Fruit fly (Drosophila melanogaster) whole organism, embryonic: ENCODE data around the gene CG14650.

Experiments
- Ada2b ChIP-seq: fragments of 200-800 bp; sonication (Bioruptor generic); IDR thresholded peaks from 2 replicates; pipeline ENCODE4 v1.3.6; 2022; ENCODE audit warnings: missing biosample characterization, missing genetic modification characterization
- Adf1 ChIP-seq: fragments of 200-800 bp; sonication (Bioruptor generic); IDR thresholded peaks from 2 replicates; pipeline ENCODE4 v1.3.6; 2022; ENCODE audit warnings: missing biosample characterization, missing genetic modification characterization
- BEAF-32 ChIP-seq: fragments of 200-800 bp; sonication (Bioruptor generic); optimal IDR thresholded peaks from 3 replicates; lab custom pipeline; 2017; ENCODE audit warnings: missing biosample characterization, missing genetic modification characterization, mild to moderate bottlenecking, moderate library complexity, missing genetic modification reagents
- CG11456 ChIP-seq: fragments of 200-800 bp; sonication (Bioruptor generic); IDR thresholded peaks from 3 replicates; pipeline ENCODE4 v1.3.6; 2022; ENCODE audit warnings: missing biosample characterization, missing genetic modification characterization
- CG11723 ChIP-seq: fragments of 200-800 bp; sonication (Bioruptor generic); optimal IDR thresholded peaks from 2 replicates; lab custom pipeline; 2017; ENCODE audit warnings: missing biosample characterization, mild to moderate bottlenecking, missing genetic modification characterization
- CG12299 ChIP-seq: fragments of 200-800 bp; sonication (Bioruptor generic); optimal IDR thresholded peaks from 2 replicates; lab custom pipeline; 2018; ENCODE audit warnings: missing biosample characterization, mild to moderate bottlenecking, missing genetic modification characterization
- CG12391 ChIP-seq: fragments of 200-800 bp; sonication (Bioruptor generic); optimal IDR thresholded peaks from 3 replicates; lab custom pipeline; 2018; ENCODE audit warnings: missing biosample characterization, mild to moderate bottlenecking, missing genetic modification characterization, moderate library complexity
- CG14860 ChIP-seq: fragments of 200-800 bp; sonication (Bioruptor generic); IDR thresholded peaks from 3 replicates; pipeline ENCODE4 v1.3.6; 2022; ENCODE audit warnings: missing biosample characterization, missing genetic modification characterization; ENCODE audit not compliant: partially characterized antibody
- CG1602 ChIP-seq: fragments of 200-800 bp; sonication (Bioruptor generic); optimal IDR thresholded peaks from 3 replicates; lab custom pipeline; 2016; ENCODE audit warnings: missing biosample characterization, missing genetic modification characterization
- CG17359 ChIP-seq: fragments of 200-800 bp; sonication (Bioruptor generic); optimal IDR thresholded peaks from 3 replicates; lab custom pipeline; 2018; ENCODE audit warnings: missing biosample characterization, mild to moderate bottlenecking, missing genetic modification characterization, moderate library complexity
- CG2199 ChIP-seq: fragments of 200-800 bp; sonication (Bioruptor generic); IDR thresholded peaks from 3 replicates; pipeline ENCODE4 v1.3.6; 2022; ENCODE audit warnings: missing biosample characterization, missing genetic modification characterization
- CG3065 ChIP-seq: fragments of 200-800 bp; sonication (Bioruptor generic); optimal IDR thresholded peaks from 2 replicates; lab custom pipeline; 2016; ENCODE audit warnings: missing biosample characterization, missing genetic modification characterization
- CG3163 ChIP-seq: fragments of 200-800 bp; sonication (Bioruptor generic); optimal IDR thresholded peaks from 3 replicates; lab custom pipeline; 2016; ENCODE audit warnings: missing biosample characterization, missing genetic modification characterization
- CG34224 ChIP-seq: fragments of 200-800 bp; sonication (Bioruptor generic); IDR thresholded peaks from 3 replicates; pipeline ENCODE4 v1.3.6; 2022; ENCODE audit warnings: missing biosample characterization, missing genetic modification characterization; ENCODE audit not compliant: partially characterized antibody
- CG34422 ChIP-seq: fragments of 200-800 bp; sonication (Bioruptor generic); IDR thresholded peaks from 3 replicates; pipeline ENCODE4 v1.3.6; 2022; ENCODE audit warnings: missing biosample characterization, missing genetic modification characterization
- CG4617 ChIP-seq: fragments of 200-800 bp; sonication (Bioruptor generic); optimal IDR thresholded peaks from 3 replicates; lab custom pipeline; 2016; ENCODE audit warnings: missing biosample characterization, missing genetic modification characterization, borderline replicate concordance
- CG7271 ChIP-seq: fragments of 200-800 bp; sonication (Bioruptor generic); optimal IDR thresholded peaks from 2 replicates; lab custom pipeline; 2018; ENCODE audit warnings: missing biosample characterization, mild to moderate bottlenecking, missing genetic modification characterization, moderate library complexity
- CoRest ChIP-seq: fragments of 200-800 bp; sonication (Bioruptor generic); optimal IDR thresholded peaks from 3 replicates; lab custom pipeline; 2018; ENCODE audit warnings: missing biosample characterization, mild to moderate bottlenecking, missing genetic modification characterization, moderate library complexity
- Dek ChIP-seq: fragments of 200-800 bp; sonication (Bioruptor generic); optimal IDR thresholded peaks from 3 replicates; lab custom pipeline; 2019; ENCODE audit warnings: missing biosample characterization, mild to moderate bottlenecking, missing genetic modification characterization, moderate library complexity
- Eip74EF ChIP-seq, 2 experiments: fragments of 200-800 bp in 1 of 2; fragments of >200 bp in 1 of 2; sonication (Bioruptor generic) in 1 of 2; optimal IDR thresholded peaks; 2 replicates each; lab custom pipeline; 2017 to 2019; ENCODE audit warnings: missing biosample characterization in 2 of 2, missing genetic modification characterization in 2 of 2, mild to moderate bottlenecking in 1 of 2, moderate library complexity in 1 of 2
- Ets65A ChIP-seq: fragments of 200-800 bp; sonication (Bioruptor generic); peaks from one replicate; lab custom pipeline; 2016; ENCODE audit warnings: missing biosample characterization, missing genetic modification characterization
- H15 ChIP-seq: fragments of 200-800 bp; sonication (Bioruptor generic); IDR thresholded peaks from 3 replicates; pipeline ENCODE4 v1.3.6; 2022; ENCODE audit warnings: missing biosample characterization, missing genetic modification characterization
- Hand ChIP-seq: fragments of 200-800 bp; sonication (Bioruptor generic); optimal IDR thresholded peaks from 2 replicates; lab custom pipeline; 2017; ENCODE audit warnings: mild to moderate bottlenecking, missing biosample characterization, missing genetic modification reagents, missing genetic modification characterization
- NC2α ChIP-seq: fragments of 200-800 bp; sonication (Bioruptor generic); optimal IDR thresholded peaks from 2 replicates; lab custom pipeline; 2016; ENCODE audit warnings: missing biosample characterization, missing genetic modification characterization
- Rfx ChIP-seq: fragments of 200-800 bp; sonication (Bioruptor generic); IDR thresholded peaks from 2 replicates; pipeline ENCODE4 v1.3.6; 2022; ENCODE audit warnings: missing biosample characterization, missing genetic modification characterization
- Vsx1 ChIP-seq: fragments of 200-800 bp; sonication (Bioruptor generic); optimal IDR thresholded peaks from 2 replicates; lab custom pipeline; 2017; ENCODE audit warnings: missing biosample characterization, mild to moderate bottlenecking, missing genetic modification characterization, missing genetic modification reagents
- ato ChIP-seq: fragments of 200-800 bp; sonication (Bioruptor generic); IDR thresholded peaks from 2 replicates; pipeline ENCODE4 v1.3.6; 2022; ENCODE audit warnings: missing biosample characterization, missing genetic modification characterization; ENCODE audit not compliant: partially characterized antibody
- caup ChIP-seq: fragments of 200-800 bp; sonication (Bioruptor generic); optimal IDR thresholded peaks from 3 replicates; lab custom pipeline; 2017; ENCODE audit warnings: missing biosample characterization, mild to moderate bottlenecking, missing genetic modification characterization, moderate library complexity; ENCODE audit not compliant: severe bottlenecking
- chif ChIP-seq, 2 experiments: fragments of 200-800 bp; sonication (Bioruptor generic); optimal IDR thresholded peaks; 3 replicates each; lab custom pipeline; 2016; ENCODE audit warnings: missing biosample characterization in 2 of 2, missing genetic modification characterization in 2 of 2
- ci ChIP-seq: fragments of 200-800 bp; sonication (Bioruptor generic); IDR thresholded peaks from 3 replicates; pipeline ENCODE4 v1.3.6; 2022; ENCODE audit warnings: missing biosample characterization, missing genetic modification characterization
- crol ChIP-seq: fragments of 200-800 bp; sonication (Bioruptor generic); IDR thresholded peaks from 2 replicates; pipeline ENCODE4 v1.3.6; 2022; ENCODE audit warnings: missing biosample characterization, missing genetic modification characterization
- dan ChIP-seq: fragments of 200-800 bp; sonication (Bioruptor generic); IDR thresholded peaks from 2 replicates; pipeline ENCODE4 v1.3.6; 2022; ENCODE audit warnings: missing biosample characterization, missing genetic modification characterization
- dpn ChIP-seq, 2 experiments: fragments of 200-800 bp; sonication (Bioruptor generic); optimal IDR thresholded peaks; 3 replicates each; lab custom pipeline; 2016; ENCODE audit warnings: missing biosample characterization in 2 of 2, missing genetic modification characterization in 2 of 2
- dysf ChIP-seq: fragments of 200-800 bp; sonication (Bioruptor generic); IDR thresholded peaks from 3 replicates; pipeline ENCODE4 v1.3.6; 2022; ENCODE audit warnings: missing biosample characterization, missing genetic modification characterization
- ems ChIP-seq: fragments of 200-800 bp; sonication (Bioruptor generic); optimal IDR thresholded peaks from 3 replicates; lab custom pipeline; 2016; ENCODE audit warnings: missing biosample characterization, missing genetic modification characterization
- ftz-f1 ChIP-seq: fragments of 200-800 bp; sonication (Bioruptor generic); optimal IDR thresholded peaks from 2 replicates; lab custom pipeline; 2016; ENCODE audit warnings: missing biosample characterization, missing genetic modification characterization
- gcm ChIP-seq: fragments of 200-800 bp; sonication (Bioruptor generic); optimal IDR thresholded peaks from 2 replicates; lab custom pipeline; 2019; ENCODE audit warnings: missing biosample characterization, mild to moderate bottlenecking, missing genetic modification characterization, moderate library complexity
- gcm2 ChIP-seq: fragments of 200-800 bp; sonication (Bioruptor generic); optimal IDR thresholded peaks from 2 replicates; lab custom pipeline; 2016; ENCODE audit warnings: missing biosample characterization, missing genetic modification characterization
- lilli ChIP-seq: fragments of 200-800 bp; sonication (Bioruptor generic); optimal IDR thresholded peaks from 3 replicates; lab custom pipeline; 2016; ENCODE audit warnings: missing biosample characterization, missing genetic modification characterization
- luna ChIP-seq: fragments of 200-800 bp; sonication (Bioruptor generic); optimal IDR thresholded peaks from 2 replicates; lab custom pipeline; 2016; ENCODE audit warnings: missing biosample characterization, missing genetic modification characterization
- nom ChIP-seq: fragments of 200-800 bp; sonication (Bioruptor generic); optimal IDR thresholded peaks from 2 replicates; lab custom pipeline; 2017; ENCODE audit warnings: missing biosample characterization, missing genetic modification characterization, mild to moderate bottlenecking, moderate library complexity, missing genetic modification reagents
- rib ChIP-seq: fragments of 200-800 bp; sonication (Bioruptor generic); IDR thresholded peaks from 2 replicates; pipeline ENCODE4 v1.3.6; 2022; ENCODE audit warnings: missing biosample characterization, missing genetic modification characterization
- ro ChIP-seq: fragments of 200-800 bp; sonication (Bioruptor generic); IDR thresholded peaks from 2 replicates; pipeline ENCODE4 v1.3.6; 2022; ENCODE audit warnings: missing biosample characterization, missing genetic modification characterization
- scrt ChIP-seq: fragments of 200-800 bp; sonication (Bioruptor generic); optimal IDR thresholded peaks from 2 replicates; lab custom pipeline; 2018; ENCODE audit warnings: missing biosample characterization, mild to moderate bottlenecking, missing genetic modification characterization, moderate library complexity
- sim ChIP-seq: fragments of 200-800 bp; sonication (Bioruptor generic); IDR thresholded peaks from 2 replicates; pipeline ENCODE4 v1.3.6; 2022; ENCODE audit warnings: missing biosample characterization, missing genetic modification characterization
- slbo ChIP-seq: fragments of 200-800 bp; sonication (Bioruptor generic); IDR thresholded peaks from 2 replicates; pipeline ENCODE4 v1.3.6; 2022; ENCODE audit warnings: missing biosample characterization, missing genetic modification characterization
- so ChIP-seq: fragments of 200-800 bp; sonication (Bioruptor generic); IDR thresholded peaks from 3 replicates; pipeline ENCODE4 v1.3.6; 2022; ENCODE audit warnings: missing biosample characterization, missing genetic modification characterization
- sug ChIP-seq: fragments of 200-800 bp; optimal IDR thresholded peaks from 2 replicates; lab custom pipeline; 2019; ENCODE audit warnings: missing biosample characterization, mild to moderate bottlenecking, missing genetic modification characterization, moderate library complexity
- wdn ChIP-seq: fragments of 200-800 bp; sonication (Bioruptor generic); IDR thresholded peaks from 2 replicates; pipeline ENCODE4 v1.3.6; 2022; ENCODE audit warnings: missing biosample characterization, missing genetic modification characterization
- z ChIP-seq: fragments of 200-800 bp; sonication (Bioruptor generic); IDR thresholded peaks from 3 replicates; pipeline ENCODE4 v1.3.6; 2022; ENCODE audit warnings: missing biosample characterization, missing genetic modification characterization
- zfh2 ChIP-seq: fragments of 200-800 bp; sonication (Bioruptor generic); optimal IDR thresholded peaks from 2 replicates; lab custom pipeline; 2016; ENCODE audit warnings: missing biosample characterization, missing genetic modification characterization

The CG14650 gene

dm6 chr3R:4449256-4449655 lies 12.1 kb downstream of the CG14650 start (continued):
- TF ChIP-seq dan (GFP tag; lab: Robert Waterston, UW) (no peak), Adf1 (GFP tag; lab: Robert Waterston, UW) (peak; percentile 33; the same call in 1 of the 2 replicates), ato (GFP tag; lab: Robert Waterston, UW) (no peak), CG3163 (GFP tag; lab: Kevin White, UChicago) (no peak), ftz-f1 (GFP tag; lab: Kevin White, UChicago) (peak; percentile 7), slbo (GFP tag; lab: Robert Waterston, UW) (no peak), zfh2 (GFP tag; lab: Kevin White, UChicago) (no peak), NC2α (no peak), CG34422 (GFP tag; lab: Robert Waterston, UW) (peak; percentile 48; the same call in 1 of the 3 replicates), CG1602 (GFP tag; lab: Kevin White, UChicago) (no peak), CG11723 (GFP tag; lab: Kevin White, UChicago) (no peak), CG2199 (GFP tag; lab: Robert Waterston, UW) (no peak), crol (GFP tag; lab: Robert Waterston, UW) (0 out of 2 replicates have a peak, but pooled peaks have one; percentile 20), CG34224 (GFP tag; lab: Robert Waterston, UW) (0 out of 3 replicates have a peak, but pooled peaks have one; percentile 23), Rfx (GFP tag; lab: Robert Waterston, UW) (no peak), CG4617 (GFP tag; lab: Kevin White, UChicago) (no peak), lilli (no peak), CG17359 (tag; lab: Kevin White, UChicago) (no peak), Dek (no peak), scrt (GFP tag; lab: Kevin White, UChicago) (peak; percentile 56), z (GFP tag; lab: Robert Waterston, UW) (0 out of 3 replicates have a peak, but pooled peaks have one; percentile 11), CoRest (tag; lab: Kevin White, UChicago) (no peak), ci (peak; percentile 28; the same call in 1 of the 3 replicates), ro (GFP tag; lab: Robert Waterston, UW) (no peak), CG11456 (GFP tag; lab: Robert Waterston, UW) (no peak), dysf (GFP tag; lab: Robert Waterston, UW) (no peak), sim (0 out of 2 replicates have a peak, but pooled peaks have one; percentile 25), rib (GFP tag; lab: Robert Waterston, UW) (no peak), nom (GFP tag; lab: Kevin White, UChicago) (no peak), CG14860 (GFP tag; lab: Robert Waterston, UW) (no peak)

dm6 chr3R:4450721-4451120 lies 13.5 kb downstream of the CG14650 start:
- TF ChIP-seq gcm (GFP tag; lab: Kevin White, UChicago) (no peak), BEAF-32 (GFP tag; lab: Kevin White, UChicago) (no peak), dpn (GFP tag; optimal IDR thresholded peaks at IDR 0.05; lab: Kevin White, UChicago) (no peak), Ada2b (GFP tag; lab: Robert Waterston, UW) (no peak), H15 (no peak), Eip74EF (GFP tag; optimal IDR thresholded peaks at IDR 0.05; lab: Kevin White, UChicago) (no peak), Ets65A (GFP tag; lab: Kevin White, UChicago) (peak; percentile 17), CG7271 (tag; lab: Kevin White, UChicago) (no peak), Vsx1 (GFP tag; lab: Kevin White, UChicago) (no peak), luna (no peak), CoRest (tag; lab: Kevin White, UChicago) (no peak), chif (GFP tag; optimal IDR thresholded peaks at IDR 0.05; lab: Kevin White, UChicago) (no peak), wdn (GFP tag; lab: Robert Waterston, UW) (no peak), CG3065 (GFP tag; lab: Kevin White, UChicago) (no peak), ro (GFP tag; lab: Robert Waterston, UW) (no peak), caup (GFP tag; lab: Kevin White, UChicago) (no peak), CG12299 (no peak), Hand (no peak), sug (no peak), so (0 out of 3 replicates have a peak, but pooled peaks have one; percentile 8), CG12391 (no peak), gcm2 (GFP tag; lab: Kevin White, UChicago) (no peak), ems (GFP tag; lab: Kevin White, UChicago) (no peak)
